Fruit fly (Drosophila melanogaster) whole organism, prepupa: ENCODE results near the gene bdl.
A peak's percentile ranks its signal among the peaks of the same experiment; 100 is the strongest.

Experiments
- CG10631 ChIP-seq: fragments of 200-800 bp; sonication (Bioruptor generic); optimal IDR thresholded peaks from 2 replicates; lab custom pipeline; 2016; ENCODE audit warnings: missing biosample characterization, missing genetic modification characterization
- CG10669 ChIP-seq: fragments of 200-800 bp; sonication (Bioruptor generic); optimal IDR thresholded peaks from 3 replicates; lab custom pipeline; 2018; ENCODE audit warnings: missing biosample characterization, mild to moderate bottlenecking, missing genetic modification characterization, moderate library complexity
- CG11762 ChIP-seq: fragments of 200-800 bp; sonication (Bioruptor generic); optimal IDR thresholded peaks from 3 replicates; lab custom pipeline; 2016; ENCODE audit warnings: missing biosample characterization, missing genetic modification characterization; ENCODE audit not compliant: insufficient read depth
- CG15336 ChIP-seq: fragments of 200-800 bp; sonication (Bioruptor generic); IDR thresholded peaks from 2 replicates; pipeline ENCODE4 v1.3.6; 2022; ENCODE audit warnings: missing biosample characterization, missing genetic modification characterization
- CG16779 ChIP-seq: fragments of 200-800 bp; sonication (Bioruptor generic); optimal IDR thresholded peaks from 3 replicates; lab custom pipeline; 2017; ENCODE audit warnings: missing biosample characterization, mild to moderate bottlenecking, missing genetic modification characterization
- CG31627 ChIP-seq: fragments of 200-800 bp; sonication (Bioruptor generic); optimal IDR thresholded peaks from 3 replicates; lab custom pipeline; 2016; ENCODE audit warnings: missing biosample characterization, missing genetic modification characterization
- CG32006 ChIP-seq: fragments of 200-800 bp; sonication (Bioruptor generic); optimal IDR thresholded peaks from 3 replicates; lab custom pipeline; 2017; ENCODE audit warnings: missing biosample characterization, mild to moderate bottlenecking, missing genetic modification characterization
- CG34406 ChIP-seq: fragments of 200-800 bp; sonication (Bioruptor generic); optimal IDR thresholded peaks from 3 replicates; lab custom pipeline; 2016; ENCODE audit warnings: missing biosample characterization, missing genetic modification characterization
- CG3919 ChIP-seq: fragments of 200-800 bp; sonication (Bioruptor generic); optimal IDR thresholded peaks from 3 replicates; lab custom pipeline; 2016; ENCODE audit warnings: missing biosample characterization, missing genetic modification characterization
- CG4318 ChIP-seq: fragments of 200-800 bp; sonication (Bioruptor generic); optimal IDR thresholded peaks from 3 replicates; lab custom pipeline; 2017; ENCODE audit warnings: missing biosample characterization, mild to moderate bottlenecking, missing genetic modification characterization
- CG6163 ChIP-seq: fragments of 200-800 bp; sonication (Bioruptor generic); IDR thresholded peaks from 3 replicates; pipeline ENCODE4 v1.3.6; 2022; ENCODE audit warnings: missing biosample characterization, missing genetic modification characterization
- CG6276 ChIP-seq: fragments of 200-800 bp; sonication (Bioruptor generic); optimal IDR thresholded peaks from 2 replicates; lab custom pipeline; 2017; ENCODE audit warnings: missing biosample characterization, mild to moderate bottlenecking, missing genetic modification characterization
- CG6792 ChIP-seq: fragments of 200-800 bp; sonication (Bioruptor generic); optimal IDR thresholded peaks from 3 replicates; lab custom pipeline; 2016; ENCODE audit warnings: missing biosample characterization, missing genetic modification characterization
- CG6808 ChIP-seq: fragments of 200-800 bp; sonication (Bioruptor generic); optimal IDR thresholded peaks from 3 replicates; lab custom pipeline; 2017; ENCODE audit warnings: missing biosample characterization, missing genetic modification characterization, mild to moderate bottlenecking, moderate library complexity, missing genetic modification reagents
- CG7368 ChIP-seq: fragments of 200-800 bp; sonication (Bioruptor generic); optimal IDR thresholded peaks from 3 replicates; lab custom pipeline; 2016; ENCODE audit warnings: missing biosample characterization, missing genetic modification characterization
- CG8119 ChIP-seq: fragments of 200-800 bp; sonication (Bioruptor generic); IDR thresholded peaks from 3 replicates; pipeline ENCODE4 v1.3.6; 2022; ENCODE audit warnings: missing biosample characterization, missing genetic modification characterization
- CG8319 ChIP-seq: fragments of 200-800 bp; sonication (Bioruptor generic); optimal IDR thresholded peaks from 3 replicates; lab custom pipeline; 2016; ENCODE audit warnings: missing biosample characterization, missing genetic modification characterization
- CG8632 ChIP-seq: fragments of 200-800 bp; sonication (Bioruptor generic); optimal IDR thresholded peaks from 3 replicates; lab custom pipeline; 2016; ENCODE audit warnings: missing biosample characterization, missing genetic modification characterization
- CG9139 ChIP-seq: fragments of 200-800 bp; sonication (Bioruptor generic); optimal IDR thresholded peaks from 3 replicates; lab custom pipeline; 2017; ENCODE audit warnings: missing biosample characterization, mild to moderate bottlenecking, missing genetic modification characterization
- Eip75B ChIP-seq: fragments of 200-800 bp; sonication (Bioruptor generic); optimal IDR thresholded peaks from 3 replicates; lab custom pipeline; 2016; ENCODE audit warnings: missing biosample characterization, missing genetic modification characterization
- Eip78C ChIP-seq: fragments of 200-800 bp; sonication (Bioruptor generic); peaks from one replicate; lab custom pipeline; 2016; ENCODE audit warnings: missing biosample characterization, missing genetic modification characterization
- Eip93F ChIP-seq: fragments of 200-800 bp; sonication (Bioruptor generic); optimal IDR thresholded peaks from 2 replicates; lab custom pipeline; 2016; ENCODE audit warnings: missing biosample characterization, mild to moderate bottlenecking, missing genetic modification characterization
- Ets21C ChIP-seq: fragments of 200-800 bp; sonication (Bioruptor generic); optimal IDR thresholded peaks from 3 replicates; lab custom pipeline; 2016; ENCODE audit warnings: missing biosample characterization, missing genetic modification characterization
- Ets96B ChIP-seq: fragments of 200-800 bp; optimal IDR thresholded peaks from 2 replicates; lab custom pipeline; 2019; ENCODE audit warnings: missing biosample characterization, mild to moderate bottlenecking, missing genetic modification characterization, moderate library complexity
- Gug ChIP-seq: fragments of 200-800 bp; sonication (Bioruptor generic); IDR thresholded peaks from 2 replicates; pipeline ENCODE4 v1.3.6; 2022; ENCODE audit warnings: missing biosample characterization, missing genetic modification characterization
- Hr38 ChIP-seq: sonication (Bioruptor generic); optimal IDR thresholded peaks from 2 replicates; lab custom pipeline; 2016; ENCODE audit warnings: missing biosample characterization, missing genetic modification characterization
- Hr39 ChIP-seq: fragments of 200-800 bp; sonication (Bioruptor generic); optimal IDR thresholded peaks from 2 replicates; lab custom pipeline; 2016; ENCODE audit warnings: missing biosample characterization, missing genetic modification characterization
- Hr4 ChIP-seq: fragments of 200-800 bp; sonication (Bioruptor generic); optimal IDR thresholded peaks from 3 replicates; lab custom pipeline; 2016; ENCODE audit warnings: missing biosample characterization, missing genetic modification characterization
- Lpt ChIP-seq: fragments of 200-800 bp; sonication (Bioruptor generic); optimal IDR thresholded peaks from 3 replicates; lab custom pipeline; 2016; ENCODE audit warnings: missing biosample characterization, missing genetic modification characterization
- Met ChIP-seq: fragments of 200-800 bp; sonication (Bioruptor generic); optimal IDR thresholded peaks from 3 replicates; lab custom pipeline; 2016; ENCODE audit warnings: missing biosample characterization, missing genetic modification characterization
- OdsH ChIP-seq: fragments of 200-800 bp; sonication (Bioruptor generic); optimal IDR thresholded peaks from 3 replicates; lab custom pipeline; 2016; ENCODE audit warnings: missing biosample characterization, missing genetic modification characterization
- Smox ChIP-seq: fragments of 200-800 bp; sonication (Bioruptor generic); optimal IDR thresholded peaks from 3 replicates; lab custom pipeline; 2016; ENCODE audit warnings: missing biosample characterization, missing genetic modification characterization
- Sox102F ChIP-seq: fragments of 200-800 bp; sonication (Bioruptor generic); optimal IDR thresholded peaks from 2 replicates; lab custom pipeline; 2016; ENCODE audit warnings: missing biosample characterization, mild to moderate bottlenecking, missing genetic modification characterization
- Sox14 ChIP-seq: fragments of 200-800 bp; sonication (Bioruptor generic); optimal IDR thresholded peaks from 3 replicates; lab custom pipeline; 2016; ENCODE audit warnings: missing biosample characterization, missing genetic modification characterization
- Sox15 ChIP-seq: fragments of 200-800 bp; sonication (Bioruptor generic); optimal IDR thresholded peaks from 3 replicates; lab custom pipeline; 2016; ENCODE audit warnings: missing biosample characterization, missing genetic modification characterization
- achi ChIP-seq: fragments of 200-800 bp; sonication (Bioruptor generic); optimal IDR thresholded peaks from 3 replicates; lab custom pipeline; 2016; ENCODE audit warnings: missing biosample characterization, missing genetic modification characterization
- cyc ChIP-seq: fragments of 200-800 bp; sonication (Bioruptor generic); optimal IDR thresholded peaks from 3 replicates; lab custom pipeline; 2016; ENCODE audit warnings: missing biosample characterization, missing genetic modification characterization
- dac ChIP-seq: fragments of 200-800 bp; sonication (Bioruptor generic); optimal IDR thresholded peaks from 2 replicates; lab custom pipeline; 2017; ENCODE audit warnings: missing biosample characterization, mild to moderate bottlenecking, missing genetic modification characterization
- dsx ChIP-seq: fragments of 200-800 bp; optimal IDR thresholded peaks from 3 replicates; lab custom pipeline; 2019; ENCODE audit warnings: missing biosample characterization, mild to moderate bottlenecking, missing genetic modification characterization, moderate library complexity; ENCODE audit not compliant: poor library complexity, severe bottlenecking
- eg ChIP-seq: fragments of 200-800 bp; sonication (Bioruptor generic); IDR thresholded peaks from 3 replicates; pipeline ENCODE4 v1.3.6; 2022; ENCODE audit warnings: missing biosample characterization, missing genetic modification characterization
- esn ChIP-seq: fragments of 200-800 bp; sonication (Bioruptor generic); optimal IDR thresholded peaks from 2 replicates; lab custom pipeline; 2016; ENCODE audit warnings: missing biosample characterization, mild to moderate bottlenecking, missing genetic modification characterization, moderate library complexity
- fd59A ChIP-seq: fragments of 200-800 bp; sonication (Bioruptor generic); optimal IDR thresholded peaks from 2 replicates; lab custom pipeline; 2017; ENCODE audit warnings: missing biosample characterization, mild to moderate bottlenecking, missing genetic modification characterization, missing genetic modification reagents
- lz ChIP-seq: fragments of 200-800 bp; sonication (Bioruptor generic); optimal IDR thresholded peaks from 3 replicates; lab custom pipeline; 2016; ENCODE audit warnings: missing biosample characterization, missing genetic modification characterization
- net ChIP-seq: fragments of 200-800 bp; sonication (Bioruptor generic); optimal IDR thresholded peaks from 3 replicates; lab custom pipeline; 2016; ENCODE audit warnings: missing biosample characterization, missing genetic modification characterization
- pdm3 ChIP-seq: fragments of 200-800 bp; sonication (Bioruptor generic); optimal IDR thresholded peaks from 3 replicates; lab custom pipeline; 2016; ENCODE audit warnings: missing biosample characterization, missing genetic modification characterization
- salr ChIP-seq, 2 experiments: fragments of 200-800 bp; sonication (Bioruptor generic); optimal IDR thresholded peaks; 3 replicates each; lab custom pipeline; 2016 to 2018; ENCODE audit warnings: missing biosample characterization in 2 of 2, missing genetic modification characterization in 2 of 2, mild to moderate bottlenecking in 1 of 2
- spab ChIP-seq: fragments of 200-800 bp; sonication (Bioruptor generic); optimal IDR thresholded peaks from 2 replicates; lab custom pipeline; 2017; ENCODE audit warnings: missing biosample characterization, mild to moderate bottlenecking, missing genetic modification characterization, missing genetic modification reagents
- ss ChIP-seq, 2 experiments: fragments of 200-800 bp; sonication (Bioruptor generic); optimal IDR thresholded peaks; 2 replicates in 1 of 2; 3 replicates in 1 of 2; lab custom pipeline; 2017 to 2018; ENCODE audit warnings: mild to moderate bottlenecking in 2 of 2, missing biosample characterization in 2 of 2, missing genetic modification characterization in 2 of 2, moderate library complexity in 1 of 2
- svp ChIP-seq: fragments of 200-800 bp; sonication (Bioruptor generic); peaks from one replicate; lab custom pipeline; 2016; ENCODE audit warnings: missing biosample characterization, missing genetic modification characterization
- topi ChIP-seq: fragments of 200-800 bp; sonication (Bioruptor generic); optimal IDR thresholded peaks from 3 replicates; lab custom pipeline; 2016; ENCODE audit warnings: missing biosample characterization, missing genetic modification characterization
- vri ChIP-seq: fragments of 200-800 bp; sonication (Bioruptor generic); optimal IDR thresholded peaks from 3 replicates; lab custom pipeline; 2016; ENCODE audit warnings: missing biosample characterization, mild to moderate bottlenecking, missing genetic modification characterization

The bdl gene

dm6 chr2L:4371516-4372136 is 47.3 kb downstream of the bdl start:
- TF ChIP-seq ss (GFP tag; optimal IDR thresholded peaks at IDR 0.05; lab: Kevin White, UChicago) = peak; percentile 51 to 56
- TF ChIP-seq CG7368 = peak; percentile 10
- peak; percentile 4 for TF ChIP-seq spab (GFP tag; lab: Kevin White, UChicago)
- TF ChIP-seq Hr39 = peak; percentile 58
- TF ChIP-seq CG4318 (GFP tag; lab: Kevin White, UChicago) = peak; percentile 2
- TF ChIP-seq CG6163 (GFP tag; lab: Robert Waterston, UW) = peak; percentile 55
- peak; percentile 42 for TF ChIP-seq Sox15 (GFP tag; lab: Kevin White, UChicago)
- TF ChIP-seq svp (GFP tag; lab: Kevin White, UChicago) = peak; percentile 87
- TF ChIP-seq dac (GFP tag; lab: Kevin White, UChicago) = no peak
- peak; percentile 77 for TF ChIP-seq CG34406 (GFP tag; lab: Kevin White, UChicago)
- TF ChIP-seq esn (GFP tag; lab: Kevin White, UChicago) = peak; percentile 81
- TF ChIP-seq cyc (GFP tag; lab: Kevin White, UChicago) = peak; percentile 23
- TF ChIP-seq CG32006 (GFP tag; lab: Kevin White, UChicago) = peak; percentile 63
- peak; percentile 39 for TF ChIP-seq CG6808 (GFP tag; lab: Kevin White, UChicago)
- TF ChIP-seq CG9139 (GFP tag; lab: Kevin White, UChicago) = peak; percentile 45
- no peak for TF ChIP-seq fd59A (GFP tag; lab: Kevin White, UChicago)
- peak; percentile 60 for TF ChIP-seq CG3919 (GFP tag; lab: Kevin White, UChicago)
- peak; percentile 68 for TF ChIP-seq topi (GFP tag; lab: Kevin White, UChicago)
- peak; percentile 67 for TF ChIP-seq lz (GFP tag; lab: Kevin White, UChicago)
- peak; percentile 94 for TF ChIP-seq Eip78C (GFP tag; lab: Kevin White, UChicago)
- peak; percentile 67 for TF ChIP-seq CG8632
- peak; percentile 41 for TF ChIP-seq dsx (GFP tag; lab: Kevin White, UChicago)
- peak; percentile 61 for TF ChIP-seq Lpt (GFP tag; lab: Kevin White, UChicago)
- TF ChIP-seq Eip75B (GFP tag; lab: Kevin White, UChicago) = peak; percentile 55
- TF ChIP-seq CG11762 (GFP tag; lab: Kevin White, UChicago) = peak; percentile 15
- peak; percentile 69 for TF ChIP-seq CG15336 (GFP tag; lab: Robert Waterston, UW)
- peak; percentile 79 for TF ChIP-seq Sox102F (GFP tag; lab: Kevin White, UChicago)
- peak; percentile 11 for TF ChIP-seq CG8319 (GFP tag; lab: Kevin White, UChicago)
- no peak for TF ChIP-seq Gug
- TF ChIP-seq CG16779 (tag; lab: Kevin White, UChicago) = no peak
- TF ChIP-seq CG8119 (GFP tag; lab: Robert Waterston, UW) = peak; percentile 80
- TF ChIP-seq CG10669 (GFP tag; lab: Kevin White, UChicago) = peak; percentile 27
- TF ChIP-seq pdm3 (GFP tag; lab: Kevin White, UChicago) = peak; percentile 58
- TF ChIP-seq Sox14 (GFP tag; lab: Kevin White, UChicago) = peak; percentile 76
- TF ChIP-seq Ets21C (GFP tag; lab: Kevin White, UChicago) = peak; percentile 27
- TF ChIP-seq CG31627 = peak; percentile 29
- TF ChIP-seq CG6276 (GFP tag; lab: Kevin White, UChicago) = peak; percentile 67
- peak; percentile 73 for TF ChIP-seq Met
- peak; percentile 35 for TF ChIP-seq Eip93F
- TF ChIP-seq achi (GFP tag; lab: Kevin White, UChicago) = peak; percentile 70
- TF ChIP-seq eg = peak; percentile 61
- TF ChIP-seq OdsH (GFP tag; lab: Kevin White, UChicago) = peak; percentile 53
- peak; percentile 66 for TF ChIP-seq net (GFP tag; lab: Kevin White, UChicago)
- no peak for TF ChIP-seq Hr38 (GFP tag; lab: Kevin White, UChicago)
- TF ChIP-seq vri (GFP tag; lab: Kevin White, UChicago) = peak; percentile 31
- peak; percentile 38 for TF ChIP-seq Ets96B (tag; lab: Kevin White, UChicago)
- TF ChIP-seq Smox (GFP tag; lab: Kevin White, UChicago) = peak; percentile 67
- peak; percentile 59 for TF ChIP-seq Hr4 (GFP tag; lab: Kevin White, UChicago)
- TF ChIP-seq CG6792 (GFP tag; lab: Kevin White, UChicago) = peak; percentile 65
- peak in 1 of 2 experiments; percentile 45 for TF ChIP-seq salr (GFP tag; optimal IDR thresholded peaks at IDR 0.05; lab: Kevin White, UChicago)
- peak; percentile 35 for TF ChIP-seq CG10631
